Worm (Caenorhabditis elegans): ENCODE measurements around the gene glb-3.

DNA sequence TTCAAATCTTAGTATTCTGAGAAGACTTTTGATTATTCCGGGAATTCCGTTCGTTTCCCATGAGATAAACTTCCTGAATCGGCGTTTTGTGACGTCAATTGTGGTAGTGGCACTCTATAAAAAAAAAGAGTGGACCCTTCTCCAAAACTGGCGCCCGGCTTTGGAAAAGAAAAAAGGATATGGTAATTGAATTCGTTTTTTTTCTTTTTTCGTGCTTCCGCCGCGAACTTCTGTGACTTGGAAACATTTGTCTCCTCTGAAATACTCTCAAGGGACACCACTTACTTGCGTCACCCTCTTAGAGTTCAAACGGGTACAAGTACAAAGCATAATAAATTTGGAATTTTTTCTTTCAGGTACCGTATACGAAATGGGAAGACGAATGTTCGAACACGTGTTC is 38.3 kb downstream of the glb-3 start:
- TF ChIP-seq jun-1 (tag; optimal IDR thresholded peaks at IDR 0.05) (no peak), ztf-11 (tag; optimal IDR thresholded peaks at IDR 0.05) (no peak), nhr-111 (GFP tag; optimal IDR thresholded peaks at IDR 0.05) (no peak), lin-39 (tag; optimal IDR thresholded peaks at IDR 0.05) (no peak), ama-1 (optimal IDR thresholded peaks at IDR 0.05) (no peak)

All from whole organism, L4 larva.